Worm (Caenorhabditis elegans): ENCODE measurements around the gene acdh-2.

DNA sequence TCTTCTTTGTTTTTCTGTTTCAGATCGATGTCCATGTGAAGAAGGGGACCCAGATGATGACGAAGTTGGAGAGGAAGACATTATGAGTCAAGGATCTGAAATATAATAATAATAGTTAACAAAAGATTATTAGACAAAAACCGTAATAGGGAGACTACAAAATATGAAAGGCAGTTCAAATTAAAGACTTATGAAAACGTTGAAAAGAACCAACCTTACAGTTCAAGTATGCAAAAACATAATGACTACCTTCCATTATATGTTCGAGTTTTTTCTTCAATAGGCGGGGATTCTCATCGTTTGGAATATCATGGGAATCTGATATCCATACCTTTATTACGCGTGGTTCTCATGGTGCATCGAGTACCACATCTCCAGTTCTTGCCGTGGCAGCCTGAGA is 13.7 kb downstream of the acdh-2 start, which contains the start of gene hlh-26:
- TF ChIP-seq blmp-1 (tag; optimal IDR thresholded peaks at IDR 0.05), result no peak
- TF ChIP-seq hlh-1 (tag; optimal IDR thresholded peaks at IDR 0.05), result no peak
